Worm (Caenorhabditis elegans): Measurements from ENCODE around the gene B0280.2.

- TF ChIP-seq ztf-11 (tag; optimal IDR thresholded peaks at IDR 0.05) (no peak), zag-1 (tag; optimal IDR thresholded peaks at IDR 0.05) (no peak), unc-62 (GFP tag; optimal IDR thresholded peaks at IDR 0.05) (no peak), lin-15B (tag; optimal IDR thresholded peaks at IDR 0.05) (no peak), tbx-2 (tag; optimal IDR thresholded peaks at IDR 0.05) (no peak), nhr-76 (tag; optimal IDR thresholded peaks at IDR 0.05) (no peak), R02D3.7 (tag; optimal IDR thresholded peaks at IDR 0.05) (no peak), egl-27 (tag; optimal IDR thresholded peaks at IDR 0.05) (no peak)
Measured at ce11 chrIII:7100001-7100400, 24.5 kb upstream of the B0280.2 start, which contains the start of gene ZK418.11.

Data from whole organism, L3 larva.